Worm (Caenorhabditis elegans) whole organism, young adult: ENCODE results near the gene fbxb-98.

ENCODE experiments used
- D2030.7 ChIP-seq: fragments of 200-800 bp; sonication (Bioruptor generic); IDR thresholded peaks from 2 replicates; pipeline ENCODE4 v1.3.6; 2022; ENCODE audit warnings: missing genetic modification reagents, missing genetic modification characterization, missing compliant biosample characterization
- F57A8.1 ChIP-seq: fragments of 200-800 bp; sonication (Bioruptor generic); optimal IDR thresholded peaks from 2 replicates; lab custom pipeline; 2018; ENCODE audit warnings: mild to moderate bottlenecking, missing genetic modification characterization, moderate library complexity, missing compliant biosample characterization
- Y53F4B.3 ChIP-seq: fragments of 200-800 bp; sonication (Bioruptor generic); IDR thresholded peaks from 2 replicates; pipeline ENCODE4 v1.3.6; 2022; ENCODE audit warnings: missing genetic modification reagents, missing genetic modification characterization, missing compliant biosample characterization
- Y67H2A.10 ChIP-seq: fragments of 200-800 bp; sonication (Bioruptor generic); conservative IDR thresholded peaks from 2 replicates; pipeline ENCODE4 v1.3.6; 2022; ENCODE audit warnings: missing genetic modification reagents, missing genetic modification characterization, missing compliant biosample characterization
- ama-1 ChIP-seq, 3 experiments: fragments of 150-350 bp in 1 of 3; sonication (generic microtip) in 2 of 3; optimal IDR thresholded peaks; 2 replicates each; lab custom pipeline; 2014 to 2018; ENCODE audit warnings: missing biosample characterization in 2 of 3, missing genetic modification characterization in 2 of 3, missing genetic modification reagents in 2 of 3
- ets-4 ChIP-seq: fragments of 200-800 bp; sonication (Bioruptor generic); optimal IDR thresholded peaks from 2 replicates; lab custom pipeline; 2018; ENCODE audit warnings: mild to moderate bottlenecking, missing genetic modification characterization, missing compliant biosample characterization
- lin-54 ChIP-seq: fragments of 200-800 bp; sonication (Bioruptor generic); optimal IDR thresholded peaks from 2 replicates; lab custom pipeline; 2018; ENCODE audit warnings: mild to moderate bottlenecking, missing genetic modification characterization, missing compliant biosample characterization
- mxl-1 ChIP-seq: sonication (generic microtip); optimal IDR thresholded peaks from 2 replicates; lab custom pipeline; 2016; ENCODE audit warnings: missing genetic modification characterization, missing compliant biosample characterization
- nhr-90 ChIP-seq: sonication (generic microtip); optimal IDR thresholded peaks from 2 replicates; lab custom pipeline; 2016; ENCODE audit warnings: missing genotype, mild to moderate bottlenecking, missing genetic modification characterization, missing compliant biosample characterization
- pha-4 ChIP-seq: fragments of 150-350 bp; sonication (generic microtip); optimal IDR thresholded peaks from 2 replicates; lab custom pipeline; 2014; ENCODE audit warnings: missing biosample characterization, missing genetic modification reagents, missing genetic modification characterization
- snpc-4 ChIP-seq, 5 experiments: fragments of 150-350 bp in 1 of 5; sonication (generic microtip) in 4 of 5; optimal IDR thresholded peaks; 2 replicates each; lab custom pipeline; 2014 to 2018; ENCODE audit warnings: missing genetic modification characterization in 5 of 5, missing biosample characterization in 3 of 5, antibody characterized with exemption in 2 of 5, mild to moderate bottlenecking in 2 of 5, missing compliant biosample characterization in 2 of 5, missing genotype in 2 of 5, moderate library complexity in 2 of 5, missing genetic modification reagents in 1 of 5
- zfh-2 ChIP-seq: fragments of 200-800 bp; sonication (Bioruptor generic); conservative IDR thresholded peaks from 2 replicates; pipeline ENCODE4 v1.3.6; 2022; ENCODE audit warnings: missing genetic modification reagents, missing genetic modification characterization, missing compliant biosample characterization
- ztf-22 ChIP-seq: fragments of 200-800 bp; sonication (Bioruptor generic); optimal IDR thresholded peaks from 2 replicates; lab custom pipeline; 2018; ENCODE audit warnings: mild to moderate bottlenecking, missing genetic modification characterization, moderate library complexity, missing compliant biosample characterization

- TF ChIP-seq mxl-1 (tag; lab: Kevin White, UChicago), result no peak
- TF ChIP-seq ets-4, result no peak
- TF ChIP-seq D2030.7 (GFP tag; lab: Robert Waterston, UW), result no peak
- TF ChIP-seq ama-1 (optimal IDR thresholded peaks at IDR 0.05; lab: Kevin White, UChicago), result no peak
- no peak for TF ChIP-seq ama-1 (GFP tag; optimal IDR thresholded peaks at IDR 0.05; lab: Kevin White, UChicago)
- no peak for TF ChIP-seq zfh-2 (GFP tag; lab: Robert Waterston, UW)
- TF ChIP-seq pha-4 (tag; lab: Kevin White, UChicago), result no peak
- TF ChIP-seq nhr-90 (tag; lab: Kevin White, UChicago), result no peak
- TF ChIP-seq F57A8.1, result no peak
- TF ChIP-seq lin-54 (GFP tag; lab: Kevin White, UChicago), result no peak
- no peak for TF ChIP-seq Y67H2A.10
- TF ChIP-seq ztf-22 (GFP tag; lab: Kevin White, UChicago), result no peak
- no peak for TF ChIP-seq Y53F4B.3
- TF ChIP-seq snpc-4 (GFP tag; optimal IDR thresholded peaks at IDR 0.05; lab: Kevin White, UChicago), result no peak
- TF ChIP-seq snpc-4 (tag; optimal IDR thresholded peaks at IDR 0.05; lab: Kevin White, UChicago), result no peak
Measured at ce11 chrII:1831883-1832388, 30.5 kb upstream of the fbxb-98 start, which contains the start of gene math-39.
